Worm (Caenorhabditis elegans): Measurements from ENCODE around the gene nlp-55.

- TF ChIP-seq F49E8.2 (tag; optimal IDR thresholded peaks at IDR 0.05; ENCODE audit: insufficient read depth) (no peak), hrde-1 (tag; optimal IDR thresholded peaks at IDR 0.05; ENCODE audit: borderline replicate concordance) (no peak), T07F8.4 (tag; optimal IDR thresholded peaks at IDR 0.05) (no peak), rcor-1 (GFP tag; IDR thresholded peaks at IDR 0.05) (no peak), egrh-3 (GFP tag; IDR thresholded peaks at IDR 0.05) (no peak), lin-26 (GFP tag; IDR thresholded peaks at IDR 0.05) (no peak), lir-1 (GFP tag; conservative IDR thresholded peaks at IDR 0.05) (no peak), sea-2 (GFP tag; IDR thresholded peaks at IDR 0.05) (no peak), hsf-1 (GFP tag; IDR thresholded peaks at IDR 0.05) (no peak)
Measured at ce11 chrII:8311484-8311883, 16.3 kb upstream of the nlp-55 start.

All from whole organism, young adult.